Worm (Caenorhabditis elegans) whole organism, mixed stage, embryonic: ENCODE data around the gene K10H10.7.
A peak's percentile ranks its signal among the peaks of the same experiment; 100 is the strongest.

Source experiments
- blmp-1 ChIP-seq: fragments of 150-350 bp; optimal IDR thresholded peaks from 2 replicates; lab custom pipeline; 2014; ENCODE audit warnings: missing biosample characterization, missing genetic modification characterization
- ces-1 ChIP-seq: fragments of 150-350 bp; optimal IDR thresholded peaks from 2 replicates; lab custom pipeline; 2014; ENCODE audit warnings: missing biosample characterization, missing genetic modification reagents, missing genetic modification characterization
- elt-1 ChIP-seq: sonication (generic microtip); optimal IDR thresholded peaks from 2 replicates; lab custom pipeline; 2017; ENCODE audit warnings: missing genetic modification characterization, mild to moderate bottlenecking, missing compliant biosample characterization, antibody characterized with exemption, moderate library complexity, borderline replicate concordance; ENCODE audit not compliant: insufficient read depth
- ham-2 ChIP-seq: fragments of 200-800 bp; sonication (Bioruptor generic); optimal IDR thresholded peaks from 2 replicates; lab custom pipeline; 2018; ENCODE audit warnings: mild to moderate bottlenecking, missing genetic modification characterization, missing compliant biosample characterization
- lsy-2 ChIP-seq: fragments of 150-350 bp; optimal IDR thresholded peaks from 2 replicates; lab custom pipeline; 2014; ENCODE audit warnings: missing biosample characterization, missing genetic modification characterization
- pha-4 ChIP-seq: fragments of 150-350 bp; optimal IDR thresholded peaks from 2 replicates; lab custom pipeline; 2018; ENCODE audit warnings: missing biosample characterization, missing genetic modification reagents, missing genetic modification characterization
- unc-62 ChIP-seq: fragments of 150-350 bp; optimal IDR thresholded peaks from 2 replicates; lab custom pipeline; 2014; ENCODE audit warnings: missing biosample characterization, missing genetic modification reagents, missing genetic modification characterization
- ztf-11 ChIP-seq: fragments of 150-350 bp; optimal IDR thresholded peaks from 2 replicates; lab custom pipeline; 2014; ENCODE audit warnings: missing biosample characterization, missing genetic modification characterization

DNA sequence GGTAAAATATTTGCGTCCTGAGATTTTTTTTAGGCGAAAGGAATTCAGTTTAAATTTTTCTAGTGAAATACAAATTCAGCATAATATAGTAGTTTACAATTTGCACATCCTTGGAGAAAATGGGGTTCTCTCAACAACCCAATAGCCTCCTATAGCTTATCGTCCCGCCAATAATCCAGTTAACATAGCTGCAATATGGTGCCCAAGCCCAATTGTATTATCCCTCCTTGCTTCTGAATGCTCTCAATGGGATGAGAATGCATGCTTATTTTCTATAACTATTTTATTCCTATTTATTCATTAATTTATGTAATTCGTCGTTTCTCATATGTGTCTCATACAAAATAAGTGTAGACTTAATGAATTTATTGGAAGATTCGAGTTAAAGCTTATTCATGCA, 37.4 kb downstream of the K10H10.7 start:
- TF ChIP-seq pha-4 (no peak), ham-2 (GFP tag; lab: Kevin White, UChicago) (no peak), ces-1 (peak; percentile 99), blmp-1 (tag; lab: Kevin White, UChicago) (no peak), unc-62 (GFP tag; lab: Kevin White, UChicago) (no peak), lsy-2 (tag; lab: Kevin White, UChicago) (no peak), ztf-11 (tag; lab: Kevin White, UChicago) (no peak), elt-1 (tag; lab: Kevin White, UChicago) (no peak)
